Fruit fly (Drosophila melanogaster) S2 (cell line): Measurements from ENCODE around the gene Vha100-5.

Experiments used
- CG8478 ChIP-seq: fragments of >200 bp; optimal IDR thresholded peaks from 2 replicates; lab custom pipeline; 2018
- CTCF ChIP-seq, 2 experiments: fragments of >200 bp; optimal IDR thresholded peaks; 2 replicates each; lab custom pipeline; 2018

Vha100-5 gene

dm6 chr2L:11738554-11738982, at the start of gene Vha100-5:
Vha100-5 (plus strand) TSS chr2L:11738948.
- TF ChIP-seq CTCF (optimal IDR thresholded peaks at IDR 0.05; lab: Kevin White, UChicago), result no peak

- TF ChIP-seq CTCF (optimal IDR thresholded peaks at IDR 0.05; lab: Kevin White, UChicago) (no peak), CG8478 (lab: Kevin White, UChicago) (no peak)
Measured at dm6 chr2L:11694504-11694903, 44.2 kb upstream of the Vha100-5 start, which contains the start of gene CG4988. CG4988 (plus strand) TSS chr2L:11694804.

DNA sequence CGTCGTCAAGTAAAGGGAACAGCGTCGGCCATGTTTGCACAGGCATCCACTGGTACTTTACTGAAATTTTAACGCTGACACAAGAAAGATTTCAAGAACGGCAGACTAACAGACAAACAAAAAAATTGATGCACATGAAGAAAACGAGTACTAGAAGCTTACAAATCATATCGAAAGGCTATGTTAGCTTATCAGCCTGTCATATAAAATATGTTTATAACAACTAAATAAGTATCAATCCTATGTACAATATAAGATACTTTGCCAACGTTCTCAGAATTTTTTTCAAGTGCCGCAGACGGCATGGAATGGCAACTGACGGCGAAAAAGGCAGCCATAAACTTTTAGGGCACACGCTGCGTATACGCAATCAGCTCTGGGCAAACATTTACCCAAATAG, 36.9 kb upstream of the Vha100-5 start:
- TF ChIP-seq CG8478 (lab: Kevin White, UChicago), result no peak
- TF ChIP-seq CTCF (optimal IDR thresholded peaks at IDR 0.05; lab: Kevin White, UChicago), result no peak

dm6 chr2L:11735975-11736374, 2.8 kb upstream of the Vha100-5 start:
- TF ChIP-seq CG8478 (lab: Kevin White, UChicago) (no peak), CTCF (optimal IDR thresholded peaks at IDR 0.05; lab: Kevin White, UChicago) (no peak)

dm6 chr2L:11737648-11738047, 1.1 kb upstream of the Vha100-5 start:
- TF ChIP-seq CG8478 (lab: Kevin White, UChicago), result no peak
- no peak for TF ChIP-seq CTCF (optimal IDR thresholded peaks at IDR 0.05; lab: Kevin White, UChicago)

DNA sequence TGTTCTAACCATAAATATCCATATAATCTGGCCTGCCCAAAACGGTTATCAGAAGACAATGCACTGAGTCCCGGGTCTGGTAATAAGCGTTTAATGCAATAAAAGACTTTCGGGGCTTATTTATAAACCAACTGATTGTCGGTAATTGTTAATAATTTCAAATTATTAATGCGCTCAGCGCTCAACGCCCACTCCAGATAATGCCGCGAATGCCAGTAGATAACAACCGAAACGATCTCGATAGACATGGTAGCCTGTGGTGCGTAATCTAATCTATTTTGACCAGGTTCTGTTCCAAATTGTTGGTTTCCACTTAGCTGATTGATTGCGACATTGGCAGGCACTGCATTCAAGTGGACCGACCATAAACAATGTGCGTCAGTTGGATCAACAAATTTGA, 1.8 kb downstream of the Vha100-5 start:
- TF ChIP-seq CG8478 (lab: Kevin White, UChicago), result no peak
- no peak for TF ChIP-seq CTCF (optimal IDR thresholded peaks at IDR 0.05; lab: Kevin White, UChicago)

DNA sequence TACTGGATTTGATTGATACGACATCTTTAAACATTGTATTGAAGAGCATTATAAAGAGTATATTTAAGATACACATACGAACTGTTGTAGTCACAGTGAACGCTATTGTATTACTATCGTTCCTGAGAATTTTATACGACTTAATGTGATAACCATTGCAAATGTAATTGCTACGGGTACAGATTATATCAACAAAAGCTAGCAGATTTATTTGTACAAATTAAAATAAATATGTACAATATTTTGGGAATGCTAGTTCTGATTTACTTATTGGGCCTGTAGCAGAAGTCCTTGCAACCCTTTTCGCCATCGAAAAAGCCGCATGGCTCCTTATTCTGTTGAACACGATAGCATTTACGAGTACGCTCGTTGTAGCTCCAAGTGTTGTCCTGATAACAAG, 14.7 kb downstream of the Vha100-5 start, which contains the start of gene CG42470:
Gene CG42470 (minus strand): TSS at position 101 of the 400 bp plus-strand sequence.
- no peak for TF ChIP-seq CTCF (optimal IDR thresholded peaks at IDR 0.05; lab: Kevin White, UChicago)
- no peak for TF ChIP-seq CG8478 (lab: Kevin White, UChicago)

dm6 chr2L:11753922-11754321, 15.2 kb downstream of the Vha100-5 start, which contains the start of gene CG42471:
CG42471 (minus strand) TSS chr2L:11754022.
- TF ChIP-seq CTCF (optimal IDR thresholded peaks at IDR 0.05; lab: Kevin White, UChicago) (no peak), CG8478 (lab: Kevin White, UChicago) (no peak)

dm6 chr2L:11754402-11754801, 15.7 kb downstream of the Vha100-5 start, which contains the start of gene Sfp33A1:
Sfp33A1 (minus strand) TSS chr2L:11754502.
- TF ChIP-seq CG8478 (lab: Kevin White, UChicago), result no peak
- TF ChIP-seq CTCF (optimal IDR thresholded peaks at IDR 0.05; lab: Kevin White, UChicago), result no peak

dm6 chr2L:11788034-11788433, 49.3 kb downstream of the Vha100-5 start, which contains the start of gene CG14931:
CG14931 (plus strand) TSS chr2L:11788334.
- TF ChIP-seq CG8478 (lab: Kevin White, UChicago) (no peak), CTCF (optimal IDR thresholded peaks at IDR 0.05; lab: Kevin White, UChicago) (no peak)

DNA sequence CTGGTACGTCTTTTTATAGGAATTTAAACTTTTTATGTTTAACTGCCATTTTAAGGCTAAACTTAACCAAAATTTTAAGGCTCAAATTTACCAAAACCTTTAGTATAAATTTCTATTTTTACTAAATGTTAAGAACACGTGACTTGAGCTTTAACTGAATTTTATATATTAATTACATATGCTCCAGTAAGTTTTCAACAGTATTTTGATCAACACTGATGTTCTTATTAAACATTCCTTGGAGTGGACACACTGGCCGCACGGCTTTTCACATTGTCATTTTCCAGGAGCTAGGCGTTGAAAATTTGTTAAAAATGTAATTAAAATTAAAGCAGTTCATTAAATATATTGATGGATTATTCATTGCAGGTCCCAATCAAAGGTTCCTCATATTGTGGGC, 50.9 kb downstream of the Vha100-5 start, which contains the start of gene CG14932:
Gene CG14932 (plus strand): TSS at position 230 of the 400 bp plus-strand sequence.
- TF ChIP-seq CTCF (optimal IDR thresholded peaks at IDR 0.05; lab: Kevin White, UChicago) (no peak), CG8478 (lab: Kevin White, UChicago) (no peak)

dm6 chr2L:11792265-11792664, 53.5 kb downstream of the Vha100-5 start, which contains the start of gene Tsp33B:
Tsp33B (minus strand) TSS chr2L:11792365.
- no peak for TF ChIP-seq CG8478 (lab: Kevin White, UChicago)
- no peak for TF ChIP-seq CTCF (optimal IDR thresholded peaks at IDR 0.05; lab: Kevin White, UChicago)

DNA sequence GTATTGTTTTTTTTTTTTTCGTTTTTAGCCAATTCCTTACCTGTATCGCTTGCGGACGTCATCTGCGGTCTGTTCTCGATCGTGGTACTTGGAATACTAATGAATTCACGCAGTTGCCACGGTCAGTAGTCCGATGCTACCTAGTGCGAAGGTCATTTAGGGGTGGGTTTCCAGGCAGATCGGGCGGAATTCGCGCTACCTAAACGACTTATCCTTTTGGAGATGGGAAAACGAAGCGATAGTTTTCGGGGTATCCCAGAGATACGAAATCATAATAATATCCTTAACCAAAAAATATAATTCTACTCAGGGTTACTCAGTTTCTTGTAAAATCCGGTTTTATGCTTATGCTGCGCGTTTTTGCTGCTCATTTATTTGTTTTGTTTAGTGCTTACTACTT, 55.2 kb downstream of the Vha100-5 start, which contains the start of gene CG14937:
Gene CG14937 (minus strand): TSS at position 101 of the 400 bp plus-strand sequence.
- no peak for TF ChIP-seq CG8478 (lab: Kevin White, UChicago)
- TF ChIP-seq CTCF (optimal IDR thresholded peaks at IDR 0.05; lab: Kevin White, UChicago), result no peak
